Worm (Caenorhabditis elegans): ENCODE results near the gene srbc-60.

- TF ChIP-seq F55B11.4 (tag; optimal IDR thresholded peaks at IDR 0.05; ENCODE audit: borderline replicate concordance, insufficient read depth) (no peak), lir-1 (GFP tag; conservative IDR thresholded peaks at IDR 0.05) (peak; percentile 73), T26A5.8 (tag; optimal IDR thresholded peaks at IDR 0.05) (no peak), efl-1 (GFP tag; optimal IDR thresholded peaks at IDR 0.05) (no peak), lin-54 (GFP tag; optimal IDR thresholded peaks at IDR 0.05) (peak; percentile 61), nhr-80 (tag; optimal IDR thresholded peaks at IDR 0.05) (peak; percentile 97), hlh-26 (GFP tag; conservative IDR thresholded peaks at IDR 0.05) (no peak), nhr-27 (tag; optimal IDR thresholded peaks at IDR 0.05) (no peak)
Observed at ce11 chrV:731330-731729, 48.8 kb upstream of the srbc-60 start.

Measured in whole organism, young adult.